Worm (Caenorhabditis elegans) whole organism, early embryonic: Measurements from ENCODE around the gene C16C8.22.

Experiments used
- ama-1 ChIP-seq: fragments of 150-350 bp; optimal IDR thresholded peaks from 2 replicates; lab custom pipeline; 2014
- ceh-13 ChIP-seq: fragments of 200-800 bp; sonication (Bioruptor generic); optimal IDR thresholded peaks from 2 replicates; lab custom pipeline; 2018; ENCODE audit warnings: mild to moderate bottlenecking, missing genetic modification characterization, missing compliant biosample characterization
- ceh-36 ChIP-seq: sonication (generic microtip); optimal IDR thresholded peaks from 2 replicates; lab custom pipeline; 2016; ENCODE audit warnings: missing genetic modification characterization, inconsistent platforms, missing compliant biosample characterization
- flt-1 ChIP-seq: fragments of 200-800 bp; sonication (Bioruptor generic); IDR thresholded peaks from 2 replicates; pipeline ENCODE4 v1.3.6; 2022; ENCODE audit warnings: missing genetic modification characterization, missing compliant biosample characterization
- pes-1 ChIP-seq: fragments of 200-800 bp; sonication (Bioruptor generic); IDR thresholded peaks from 2 replicates; pipeline ENCODE4 v1.3.6; 2022; ENCODE audit warnings: missing genetic modification reagents, missing genetic modification characterization, missing compliant biosample characterization
- scrt-1 ChIP-seq: fragments of 200-800 bp; sonication (Bioruptor generic); IDR thresholded peaks from 2 replicates; pipeline ENCODE4 v1.3.6; 2022; ENCODE audit warnings: missing genetic modification characterization, missing compliant biosample characterization
- tbx-11 ChIP-seq: fragments of 200-800 bp; sonication (Bioruptor generic); IDR thresholded peaks from 2 replicates; pipeline ENCODE4 v1.3.6; 2022; ENCODE audit warnings: missing genetic modification characterization, missing compliant biosample characterization

DNA sequence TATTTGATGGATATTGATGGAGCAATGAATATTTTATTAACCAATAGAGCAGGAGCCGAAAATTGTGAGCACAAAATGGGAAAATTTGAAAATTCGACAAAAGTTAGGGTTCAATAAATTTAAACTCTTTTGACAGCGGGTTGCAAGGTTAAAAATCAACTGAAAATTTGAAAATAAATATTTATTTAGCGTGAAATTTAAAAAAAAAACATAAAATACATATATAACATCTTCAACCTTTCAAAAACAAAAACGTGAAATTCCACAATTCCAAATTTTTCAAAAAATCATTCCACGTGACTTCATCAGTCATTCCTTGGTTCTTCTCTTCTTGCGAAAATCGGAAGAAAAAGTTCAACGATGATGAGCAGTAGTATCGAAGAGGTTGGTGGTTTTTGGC, 13.7 kb downstream of the C16C8.22 start, which contains the start of gene C16C8.18:
- TF ChIP-seq tbx-11 (no peak), ceh-13 (GFP tag; lab: Kevin White, UChicago) (no peak), flt-1 (no peak), ama-1 (lab: Kevin White, UChicago) (no peak), ceh-36 (tag; lab: Kevin White, UChicago) (no peak), pes-1 (no peak), scrt-1 (GFP tag; lab: Robert Waterston, UW) (no peak)
